Worm (Caenorhabditis elegans): Measurements from ENCODE around the gene gei-13.
A peak's percentile ranks its signal among the peaks of the same experiment; 100 is the strongest.

Gene gei-13

DNA sequence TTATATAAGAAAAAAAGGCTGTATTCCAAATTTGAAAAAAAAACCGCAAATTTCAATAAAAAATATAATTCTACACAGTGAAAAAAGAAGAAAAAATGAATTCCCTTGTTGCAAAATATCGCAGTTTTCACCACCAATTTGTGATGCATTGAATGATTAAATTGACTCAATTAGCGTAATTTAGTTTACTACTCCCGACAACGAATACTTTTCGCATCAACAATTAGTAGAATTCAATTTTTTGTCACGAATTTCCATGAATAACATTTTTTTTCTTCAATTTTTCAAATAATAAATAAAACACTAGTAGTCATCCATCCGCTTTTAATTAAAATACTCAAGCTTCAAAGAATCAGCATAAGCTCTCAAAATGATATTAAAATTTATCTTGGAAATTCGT, 51.6 kb downstream of the gei-13 start:
- TF ChIP-seq daf-12 (tag; optimal IDR thresholded peaks at IDR 0.05) (no peak), skn-1 (tag; optimal IDR thresholded peaks at IDR 0.05) (no peak), nhr-11 (tag; optimal IDR thresholded peaks at IDR 0.05) (no peak), R02D3.7 (tag; optimal IDR thresholded peaks at IDR 0.05) (no peak), fkh-10 (GFP tag; optimal IDR thresholded peaks at IDR 0.05) (peak; percentile 67), lin-39 (tag; optimal IDR thresholded peaks at IDR 0.05) (no peak)

DNA sequence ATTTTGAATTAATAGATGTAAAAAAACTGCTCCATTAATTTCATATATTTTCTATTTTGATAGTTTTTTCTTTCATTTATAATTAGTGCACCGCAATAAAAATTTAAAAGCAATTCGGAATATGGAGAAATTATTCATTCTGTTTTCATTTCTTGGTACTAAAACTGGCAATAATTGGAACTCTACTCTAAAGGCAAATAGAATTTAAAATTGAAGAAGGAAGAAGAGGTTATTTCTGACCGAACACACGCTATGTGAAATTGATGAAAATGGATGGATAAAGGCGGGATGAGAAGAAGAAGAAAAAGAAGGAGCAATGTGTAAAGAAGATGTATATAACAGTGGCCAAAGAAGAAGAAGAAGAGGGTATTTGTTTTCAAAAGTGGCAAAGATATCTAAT, 53.7 kb downstream of the gei-13 start:
- TF ChIP-seq elt-3 (tag; optimal IDR thresholded peaks at IDR 0.05) (no peak), elt-1 (tag; optimal IDR thresholded peaks at IDR 0.05) (no peak), sea-2 (GFP tag; optimal IDR thresholded peaks at IDR 0.05) (no peak), R02D3.7 (tag; optimal IDR thresholded peaks at IDR 0.05) (no peak), ceh-16 (tag; optimal IDR thresholded peaks at IDR 0.05) (no peak), pha-4 (tag; optimal IDR thresholded peaks at IDR 0.05) (no peak), elt-2 (tag; optimal IDR thresholded peaks at IDR 0.05) (no peak), fkh-10 (GFP tag; optimal IDR thresholded peaks at IDR 0.05) (no peak), ama-1 (optimal IDR thresholded peaks at IDR 0.05) (no peak), nhr-237 (tag; optimal IDR thresholded peaks at IDR 0.05) (no peak), ZK546.5 (tag; optimal IDR thresholded peaks at IDR 0.05) (no peak), zag-1 (tag; optimal IDR thresholded peaks at IDR 0.05) (no peak), snpc-4 (tag; optimal IDR thresholded peaks at IDR 0.05) (no peak), nhr-12 (tag; optimal IDR thresholded peaks at IDR 0.05) (no peak), jun-1 (tag; optimal IDR thresholded peaks at IDR 0.05) (no peak), pqm-1 (tag; optimal IDR thresholded peaks at IDR 0.05) (no peak), ztf-11 (tag; optimal IDR thresholded peaks at IDR 0.05) (no peak), aly-2 (tag; optimal IDR thresholded peaks at IDR 0.05) (no peak), nhr-67 (tag; optimal IDR thresholded peaks at IDR 0.05) (no peak)

DNA sequence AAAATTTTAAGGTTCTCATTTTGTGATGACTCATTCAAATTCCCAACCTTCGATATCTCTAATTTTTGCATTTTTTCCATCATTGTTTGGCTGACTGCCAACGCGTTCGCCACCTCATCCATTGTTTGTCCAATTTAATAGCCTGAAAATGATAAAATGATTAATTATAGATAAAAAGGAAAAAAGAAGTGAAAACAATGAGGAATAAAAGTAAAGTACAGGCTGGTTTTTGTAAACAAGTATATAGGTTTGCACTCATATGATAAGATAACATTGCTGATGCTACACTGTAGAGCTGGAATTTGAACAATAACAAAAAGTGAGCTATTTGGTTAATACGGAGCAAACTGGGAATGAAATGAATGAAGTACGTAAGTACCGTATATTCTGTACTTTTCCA, 54.7 kb downstream of the gei-13 start, which contains the start of gene C48B4.3:
Gene C48B4.3 (minus strand): TSS at position 149 of the 400 bp plus-strand sequence.
- TF ChIP-seq jun-1 (tag; optimal IDR thresholded peaks at IDR 0.05) (peak; percentile 42), pha-4 (tag; optimal IDR thresholded peaks at IDR 0.05) (peak; percentile 65), elt-2 (tag; optimal IDR thresholded peaks at IDR 0.05) (peak; percentile 59), pqm-1 (tag; optimal IDR thresholded peaks at IDR 0.05) (peak; percentile 92), fkh-10 (GFP tag; optimal IDR thresholded peaks at IDR 0.05) (no peak)
